Worm (Caenorhabditis elegans) whole organism, L2 larva: ENCODE results near the gene rha-2.

Source experiments
- C34F6.9 ChIP-seq: fragments of 150-350 bp; optimal IDR thresholded peaks from 2 replicates; lab custom pipeline; 2014; ENCODE audit warnings: missing biosample characterization, missing genetic modification characterization
- F13H6.1 ChIP-seq: sonication (generic microtip); optimal IDR thresholded peaks from 2 replicates; lab custom pipeline; 2016; ENCODE audit warnings: missing genetic modification characterization, missing compliant biosample characterization
- R02D3.7 ChIP-seq: fragments of 150-350 bp; optimal IDR thresholded peaks from 2 replicates; lab custom pipeline; 2014; ENCODE audit warnings: missing biosample characterization, missing genetic modification characterization
- Y55F3AM.14 ChIP-seq: fragments of 200-800 bp; sonication (Bioruptor generic); optimal IDR thresholded peaks from 2 replicates; lab custom pipeline; 2018; ENCODE audit warnings: mild to moderate bottlenecking, missing genetic modification characterization, missing compliant biosample characterization
- ZK546.5 ChIP-seq: sonication (generic microtip); optimal IDR thresholded peaks from 2 replicates; lab custom pipeline; 2017; ENCODE audit warnings: missing biosample characterization, missing genetic modification characterization
- alr-1 ChIP-seq: fragments of 150-350 bp; optimal IDR thresholded peaks from 2 replicates; lab custom pipeline; 2014; ENCODE audit warnings: missing biosample characterization, missing genetic modification characterization
- aly-2 ChIP-seq: fragments of 150-350 bp; optimal IDR thresholded peaks from 2 replicates; lab custom pipeline; 2014; ENCODE audit warnings: missing biosample characterization, missing genetic modification characterization
- ama-1 ChIP-seq: fragments of 150-350 bp; optimal IDR thresholded peaks from 2 replicates; lab custom pipeline; 2018; ENCODE audit warnings: inconsistent platforms
- blmp-1 ChIP-seq: sonication (generic microtip); optimal IDR thresholded peaks from 2 replicates; lab custom pipeline; 2017; ENCODE audit warnings: missing genetic modification characterization, mild to moderate bottlenecking, missing compliant biosample characterization, antibody characterized with exemption, moderate library complexity; ENCODE audit not compliant: insufficient read depth
- ceh-16 ChIP-seq: fragments of 150-350 bp; optimal IDR thresholded peaks from 2 replicates; lab custom pipeline; 2014; ENCODE audit warnings: missing biosample characterization, missing genetic modification characterization
- dmd-4 ChIP-seq: sonication (generic microtip); optimal IDR thresholded peaks from 2 replicates; lab custom pipeline; 2017; ENCODE audit warnings: missing biosample characterization, missing genetic modification characterization
- egl-27 ChIP-seq: sonication (generic microtip); optimal IDR thresholded peaks from 3 replicates; lab custom pipeline; 2017; ENCODE audit warnings: missing biosample characterization, missing genetic modification reagents, missing genetic modification characterization
- elt-1 ChIP-seq: fragments of 150-350 bp; optimal IDR thresholded peaks from 2 replicates; lab custom pipeline; 2014; ENCODE audit warnings: missing biosample characterization, missing genetic modification characterization
- elt-3 ChIP-seq: sonication (generic microtip); optimal IDR thresholded peaks from 2 replicates; lab custom pipeline; 2017; ENCODE audit warnings: missing biosample characterization, missing genetic modification characterization
- fos-1 ChIP-seq: fragments of 150-350 bp; optimal IDR thresholded peaks from 2 replicates; lab custom pipeline; 2014; ENCODE audit warnings: missing biosample characterization, missing genetic modification characterization
- gmeb-1 ChIP-seq: fragments of 150-350 bp; optimal IDR thresholded peaks from 2 replicates; lab custom pipeline; 2014; ENCODE audit warnings: missing biosample characterization, missing genetic modification characterization
- lin-11 ChIP-seq: fragments of 150-350 bp; sonication (generic microtip); optimal IDR thresholded peaks from 2 replicates; lab custom pipeline; 2014; ENCODE audit warnings: missing biosample characterization, missing genetic modification characterization, inconsistent platforms, mixed read lengths
- lin-13 ChIP-seq: fragments of 150-350 bp; optimal IDR thresholded peaks from 2 replicates; lab custom pipeline; 2014; ENCODE audit warnings: missing biosample characterization, missing genetic modification reagents, missing genetic modification characterization
- lin-39 ChIP-seq: fragments of 150-350 bp; optimal IDR thresholded peaks from 2 replicates; lab custom pipeline; 2014; ENCODE audit warnings: missing biosample characterization, missing genetic modification reagents, missing genetic modification characterization
- lsy-2 ChIP-seq, 2 experiments: fragments of 150-350 bp in 1 of 2; sonication (generic microtip) in 1 of 2; optimal IDR thresholded peaks; 2 replicates each; lab custom pipeline; 2014 to 2017; ENCODE audit warnings: missing biosample characterization in 2 of 2, missing genetic modification characterization in 2 of 2
- mab-5 ChIP-seq: fragments of 150-350 bp; optimal IDR thresholded peaks from 2 replicates; lab custom pipeline; 2014; ENCODE audit warnings: missing biosample characterization, missing genetic modification characterization
- mdl-1 ChIP-seq, 2 experiments: fragments of 150-350 bp in 1 of 2; sonication (generic microtip) in 1 of 2; optimal IDR thresholded peaks; 2 replicates each; lab custom pipeline; 2017; ENCODE audit warnings: missing biosample characterization in 2 of 2, missing genetic modification characterization in 2 of 2
- nhr-10 ChIP-seq: sonication (generic microtip); optimal IDR thresholded peaks from 2 replicates; lab custom pipeline; 2017; ENCODE audit warnings: missing biosample characterization, missing genetic modification characterization
- nhr-11 ChIP-seq: fragments of 150-350 bp; optimal IDR thresholded peaks from 2 replicates; lab custom pipeline; 2014; ENCODE audit warnings: missing biosample characterization, missing genetic modification characterization
- nhr-12 ChIP-seq: fragments of 150-350 bp; optimal IDR thresholded peaks from 2 replicates; lab custom pipeline; 2014; ENCODE audit warnings: missing biosample characterization, missing genetic modification characterization
- nhr-129 ChIP-seq: fragments of 150-350 bp; optimal IDR thresholded peaks from 2 replicates; lab custom pipeline; 2014; ENCODE audit warnings: missing biosample characterization, missing genetic modification characterization
- nhr-21 ChIP-seq: fragments of 150-350 bp; optimal IDR thresholded peaks from 2 replicates; lab custom pipeline; 2014; ENCODE audit warnings: missing biosample characterization, missing genetic modification characterization
- nhr-23 ChIP-seq: fragments of 150-350 bp; optimal IDR thresholded peaks from 2 replicates; lab custom pipeline; 2014; ENCODE audit warnings: missing biosample characterization, missing genetic modification reagents, missing genetic modification characterization
- nhr-237 ChIP-seq: fragments of 150-350 bp; optimal IDR thresholded peaks from 2 replicates; lab custom pipeline; 2014; ENCODE audit warnings: missing biosample characterization, missing genetic modification characterization
- nhr-25 ChIP-seq: fragments of 150-350 bp; sonication (generic microtip); optimal IDR thresholded peaks from 3 replicates; lab custom pipeline; 2014; ENCODE audit warnings: missing biosample characterization, missing genetic modification characterization
- nhr-6 ChIP-seq: fragments of 150-350 bp; optimal IDR thresholded peaks from 2 replicates; lab custom pipeline; 2014; ENCODE audit warnings: missing biosample characterization, missing genetic modification characterization
- nhr-77 ChIP-seq: fragments of 150-350 bp; optimal IDR thresholded peaks from 2 replicates; lab custom pipeline; 2014; ENCODE audit warnings: missing biosample characterization, missing genetic modification characterization
- peb-1 ChIP-seq: fragments of 150-350 bp; optimal IDR thresholded peaks from 2 replicates; lab custom pipeline; 2014; ENCODE audit warnings: missing biosample characterization, missing genetic modification characterization
- sem-4 ChIP-seq: fragments of 150-350 bp; optimal IDR thresholded peaks from 2 replicates; lab custom pipeline; 2014; ENCODE audit warnings: missing biosample characterization, missing genetic modification reagents, missing genetic modification characterization
- skn-1 ChIP-seq: sonication (generic microtip); optimal IDR thresholded peaks from 2 replicates; lab custom pipeline; 2017; ENCODE audit warnings: missing biosample characterization, missing genetic modification characterization
- sma-3 ChIP-seq: sonication (generic microtip); optimal IDR thresholded peaks from 2 replicates; lab custom pipeline; 2016; ENCODE audit warnings: missing genetic modification reagents, missing genetic modification characterization, missing compliant biosample characterization
- sma-9 ChIP-seq, 2 experiments: fragments of 150-350 bp in 1 of 2; sonication (generic microtip) in 1 of 2; optimal IDR thresholded peaks; 2 replicates each; lab custom pipeline; 2014 to 2016; ENCODE audit warnings: missing genetic modification characterization in 2 of 2, mild to moderate bottlenecking in 1 of 2, missing biosample characterization in 1 of 2, missing compliant biosample characterization in 1 of 2, missing genetic modification reagents in 1 of 2, moderate library complexity in 1 of 2
- unc-39 ChIP-seq: fragments of 150-350 bp; optimal IDR thresholded peaks from 2 replicates; lab custom pipeline; 2014; ENCODE audit warnings: missing biosample characterization, missing genetic modification characterization
- unc-55 ChIP-seq: fragments of 150-350 bp; sonication (generic microtip); optimal IDR thresholded peaks from 3 replicates; lab custom pipeline; 2014; ENCODE audit warnings: missing biosample characterization, missing genetic modification reagents, missing genetic modification characterization
- unc-62 ChIP-seq: fragments of 150-350 bp; optimal IDR thresholded peaks from 2 replicates; lab custom pipeline; 2014; ENCODE audit warnings: missing biosample characterization, missing genetic modification reagents, missing genetic modification characterization
- zag-1 ChIP-seq: fragments of 150-350 bp; optimal IDR thresholded peaks from 2 replicates; lab custom pipeline; 2014; ENCODE audit warnings: missing biosample characterization, missing genetic modification characterization
- ztf-1 ChIP-seq: fragments of 200-800 bp; sonication (Bioruptor generic); conservative IDR thresholded peaks from 2 replicates; pipeline ENCODE4 v1.3.6; 2022; ENCODE audit warnings: missing genetic modification characterization, missing compliant biosample characterization
- ztf-11 ChIP-seq: sonication (generic microtip); optimal IDR thresholded peaks from 2 replicates; lab custom pipeline; 2017; ENCODE audit warnings: missing biosample characterization, missing genetic modification characterization
- ztf-4 ChIP-seq: fragments of 150-350 bp; optimal IDR thresholded peaks from 2 replicates; lab custom pipeline; 2014; ENCODE audit warnings: missing biosample characterization, missing genetic modification characterization

The rha-2 gene

DNA sequence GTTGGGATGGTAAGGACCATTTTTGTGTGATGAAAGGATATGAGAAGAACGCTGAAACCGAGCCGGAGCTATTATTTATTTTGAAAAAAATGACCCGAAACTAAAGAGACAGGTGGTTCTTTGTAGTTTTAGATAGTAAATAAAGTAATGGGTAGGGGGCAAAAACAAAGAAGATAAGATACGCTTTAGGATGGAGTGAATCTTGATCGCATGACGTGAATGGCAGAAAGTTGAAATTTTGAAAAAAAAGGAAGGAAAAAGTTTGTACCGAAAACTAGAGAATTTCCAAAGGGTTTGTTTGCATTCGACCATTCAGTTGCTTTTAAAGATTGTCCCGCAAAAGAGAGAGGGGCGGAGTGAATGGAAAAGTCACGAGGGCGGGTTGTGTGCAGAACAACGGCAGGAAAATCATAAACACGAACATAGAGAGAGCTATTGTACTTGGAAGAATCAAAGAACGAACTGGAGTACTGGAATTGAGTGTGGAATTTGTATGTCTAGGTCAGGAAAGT is 39.6 kb upstream of the rha-2 start, which contains the start of gene F22B7.9:
TSS of gene F22B7.9 (minus strand) at position 51 of the 512 bp plus-strand sequence.
- TF ChIP-seq gmeb-1 (tag; lab: Kevin White, UChicago): no peak
- no peak for TF ChIP-seq lin-39
- no peak for TF ChIP-seq alr-1
- no peak for TF ChIP-seq lin-11
- no peak for TF ChIP-seq nhr-21 (tag; lab: Kevin White, UChicago)
- TF ChIP-seq sma-3: peak; percentile 1
- TF ChIP-seq blmp-1 (tag; lab: Kevin White, UChicago): no peak
- peak; percentile 73 for TF ChIP-seq nhr-129 (tag; lab: Kevin White, UChicago)
- no peak for TF ChIP-seq nhr-12
- no peak for TF ChIP-seq zag-1 (tag; lab: Kevin White, UChicago)
- TF ChIP-seq ama-1 (lab: Kevin White, UChicago): peak; percentile 86
- no peak for TF ChIP-seq lin-13 (GFP tag; lab: Kevin White, UChicago)
- peak; percentile 56 for TF ChIP-seq sma-9 (GFP tag; optimal IDR thresholded peaks at IDR 0.05; lab: Kevin White, UChicago)
- no peak for TF ChIP-seq sma-9 (tag; optimal IDR thresholded peaks at IDR 0.05; lab: Kevin White, UChicago)
- no peak for TF ChIP-seq unc-62
- TF ChIP-seq unc-39 (tag; lab: Kevin White, UChicago): no peak
- TF ChIP-seq F13H6.1: no peak
- TF ChIP-seq peb-1 (tag; lab: Kevin White, UChicago): no peak
- no peak for TF ChIP-seq ZK546.5 (tag; lab: Kevin White, UChicago)
- no peak for TF ChIP-seq skn-1 (tag; lab: Kevin White, UChicago)
- TF ChIP-seq nhr-6: no peak
- TF ChIP-seq lsy-2 (tag; optimal IDR thresholded peaks at IDR 0.05; lab: Kevin White, UChicago): no peak
- TF ChIP-seq egl-27 (tag; lab: Kevin White, UChicago): no peak
- TF ChIP-seq ztf-1 (GFP tag; lab: Robert Waterston, UW): no peak
- TF ChIP-seq C34F6.9 (tag; lab: Kevin White, UChicago): no peak
- no peak for TF ChIP-seq nhr-11

DNA sequence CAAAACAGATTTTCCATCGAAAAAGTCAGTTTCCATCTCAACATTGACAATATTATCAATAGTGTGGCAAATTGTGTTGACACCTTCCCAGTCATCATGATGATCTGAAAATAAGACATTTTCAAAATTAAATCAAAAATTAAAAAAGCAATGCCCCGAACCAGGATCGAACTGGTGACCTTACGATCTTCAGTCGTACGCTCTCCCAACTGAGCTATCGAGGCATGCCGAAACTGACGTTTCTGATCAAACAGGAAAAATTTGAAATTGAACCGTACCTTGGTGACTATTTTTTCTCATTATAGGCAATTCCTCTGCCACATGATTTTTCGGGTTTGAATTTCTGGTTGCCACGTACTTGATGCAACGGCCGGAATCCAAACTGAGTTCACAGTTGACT is 39.1 kb upstream of the rha-2 start:
- no peak for TF ChIP-seq gmeb-1 (tag; lab: Kevin White, UChicago)
- TF ChIP-seq zag-1 (tag; lab: Kevin White, UChicago): no peak
- TF ChIP-seq ceh-16 (tag; lab: Kevin White, UChicago): no peak
- no peak for TF ChIP-seq nhr-12
- no peak for TF ChIP-seq nhr-23 (tag; lab: Kevin White, UChicago)
- no peak for TF ChIP-seq C34F6.9 (tag; lab: Kevin White, UChicago)
- no peak for TF ChIP-seq ama-1 (lab: Kevin White, UChicago)
- TF ChIP-seq peb-1 (tag; lab: Kevin White, UChicago): no peak
- TF ChIP-seq ztf-4 (tag; lab: Kevin White, UChicago): no peak
- no peak for TF ChIP-seq sma-9 (GFP tag; optimal IDR thresholded peaks at IDR 0.05; lab: Kevin White, UChicago)
- no peak for TF ChIP-seq sma-9 (tag; optimal IDR thresholded peaks at IDR 0.05; lab: Kevin White, UChicago)
- TF ChIP-seq lin-39: no peak

DNA sequence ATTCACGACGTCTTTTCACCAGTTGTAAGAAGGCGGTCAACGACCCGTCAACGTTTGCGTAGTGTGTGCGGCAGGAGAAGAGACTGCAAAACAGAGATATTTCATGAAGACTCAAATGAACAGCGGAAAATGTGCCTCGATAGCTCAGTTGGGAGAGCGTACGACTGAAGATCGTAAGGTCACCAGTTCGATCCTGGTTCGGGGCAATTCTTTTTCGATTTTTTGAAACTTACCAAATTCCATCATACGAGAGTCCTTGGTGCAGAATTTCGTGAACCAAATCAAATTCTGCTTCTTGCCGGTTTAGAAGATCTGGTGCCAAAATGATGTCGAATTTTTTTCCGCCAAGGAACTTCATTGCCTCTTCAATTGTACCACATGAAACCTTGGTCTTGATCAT is 38.6 kb upstream of the rha-2 start:
- TF ChIP-seq aly-2: no peak
- TF ChIP-seq ztf-1 (GFP tag; lab: Robert Waterston, UW): no peak
- TF ChIP-seq nhr-25: no peak
- TF ChIP-seq nhr-11: no peak
- no peak for TF ChIP-seq elt-3 (tag; lab: Kevin White, UChicago)
- TF ChIP-seq zag-1 (tag; lab: Kevin White, UChicago): no peak
- no peak for TF ChIP-seq nhr-12
- no peak for TF ChIP-seq F13H6.1
- no peak for TF ChIP-seq lin-11
- TF ChIP-seq nhr-10 (tag; lab: Kevin White, UChicago): no peak
- no peak for TF ChIP-seq Y55F3AM.14 (GFP tag; lab: Kevin White, UChicago)
- TF ChIP-seq nhr-77 (tag; lab: Kevin White, UChicago): no peak
- no peak for TF ChIP-seq elt-1
- TF ChIP-seq sma-3: no peak
- no peak for TF ChIP-seq alr-1
- TF ChIP-seq lsy-2 (tag; optimal IDR thresholded peaks at IDR 0.05; lab: Kevin White, UChicago): peak in 1 of 2 experiments; percentile 56
- no peak for TF ChIP-seq ZK546.5 (tag; lab: Kevin White, UChicago)
- TF ChIP-seq R02D3.7 (tag; lab: Kevin White, UChicago): no peak
- no peak for TF ChIP-seq nhr-23 (tag; lab: Kevin White, UChicago)
- TF ChIP-seq unc-62: no peak
- TF ChIP-seq blmp-1 (tag; lab: Kevin White, UChicago): peak; percentile 6
- no peak for TF ChIP-seq peb-1 (tag; lab: Kevin White, UChicago)
- no peak for TF ChIP-seq nhr-6
- TF ChIP-seq ama-1 (lab: Kevin White, UChicago): peak; percentile 34
- TF ChIP-seq C34F6.9 (tag; lab: Kevin White, UChicago): peak; percentile 38
- peak; percentile 80 for TF ChIP-seq nhr-129 (tag; lab: Kevin White, UChicago)
- peak; percentile 39 for TF ChIP-seq unc-55
- no peak for TF ChIP-seq sem-4 (tag; lab: Kevin White, UChicago)
- no peak for TF ChIP-seq mab-5
- no peak for TF ChIP-seq dmd-4 (tag; lab: Kevin White, UChicago)
- TF ChIP-seq skn-1 (tag; lab: Kevin White, UChicago): no peak
- TF ChIP-seq fos-1: peak; percentile 40
- TF ChIP-seq egl-27 (tag; lab: Kevin White, UChicago): no peak
- TF ChIP-seq unc-39 (tag; lab: Kevin White, UChicago): no peak
- TF ChIP-seq sma-9 (GFP tag; optimal IDR thresholded peaks at IDR 0.05; lab: Kevin White, UChicago): peak; percentile 39
- no peak for TF ChIP-seq sma-9 (tag; optimal IDR thresholded peaks at IDR 0.05; lab: Kevin White, UChicago)
- TF ChIP-seq ztf-11 (tag; lab: Kevin White, UChicago): no peak
- TF ChIP-seq gmeb-1 (tag; lab: Kevin White, UChicago): no peak
- TF ChIP-seq ztf-4 (tag; lab: Kevin White, UChicago): peak; percentile 9
- TF ChIP-seq nhr-21 (tag; lab: Kevin White, UChicago): peak; percentile 19
- no peak for TF ChIP-seq mdl-1 (tag; optimal IDR thresholded peaks at IDR 0.05; lab: Kevin White, UChicago)
- TF ChIP-seq nhr-237: no peak
